In genomic region chrX:4449514-4449913, dm6 we compare ENCODE assay signal across 4 fruit fly cellular contexts.
TF ChIP-seq lines count a peak whose summit lies in the region.

No protein-coding gene starts in this region.

- no peak for TF ChIP-seq CTCF in whole organism, embryonic (GFP tag; optimal IDR thresholded peaks at IDR 0.05; lab: Kevin White, UChicago)

TF ChIP-seq in whole organism, embryonic, 481 proteins besides CTCF, POLR2A, EP300 and RAD21:
- TF ChIP-seq corto (GFP tag; optimal IDR thresholded peaks at IDR 0.05; lab: Kevin White, UChicago) (peak; percentile 58), dmrt11E (tag; optimal IDR thresholded peaks at IDR 0.05; lab: Kevin White, UChicago) (peak; percentile 28), CG12155 (GFP tag; optimal IDR thresholded peaks at IDR 0.05; lab: Kevin White, UChicago) (no peak), Opbp (GFP tag; IDR thresholded peaks at IDR 0.05; lab: Robert Waterston, UW; ENCODE audit: partially characterized antibody) (no peak), CG2199 (GFP tag; IDR thresholded peaks at IDR 0.05; lab: Robert Waterston, UW) (no peak), gsb (GFP tag; IDR thresholded peaks at IDR 0.05; lab: Robert Waterston, UW) (no peak), sens (GFP tag; lab: Kevin White, UChicago) (peak; percentile 67), lola (GFP tag; optimal IDR thresholded peaks at IDR 0.05; lab: Kevin White, UChicago) (peak in 1 of 3 experiments; percentile 0), vfl (GFP tag; optimal IDR thresholded peaks at IDR 0.05; lab: Kevin White, UChicago) (no peak), onecut (GFP tag; IDR thresholded peaks at IDR 0.05; lab: Robert Waterston, UW) (no peak), CG4424 (GFP tag; optimal IDR thresholded peaks at IDR 0.05; lab: Kevin White, UChicago) (no peak), crc (GFP tag; optimal IDR thresholded peaks at IDR 0.05; lab: Kevin White, UChicago) (no peak), Drgx (GFP tag; IDR thresholded peaks at IDR 0.05; lab: Robert Waterston, UW) (0 out of 2 replicates have a peak, but pooled peaks have one; percentile 35), CG7745 (tag; optimal IDR thresholded peaks at IDR 0.05; lab: Kevin White, UChicago) (no peak), gem (tag; optimal IDR thresholded peaks at IDR 0.05; lab: Kevin White, UChicago) (peak; percentile 18), CG8478 (optimal IDR thresholded peaks at IDR 0.05; lab: Kevin White, UChicago) (no peak), lbe (GFP tag; optimal IDR thresholded peaks at IDR 0.05; lab: Kevin White, UChicago) (peak; percentile 81), CG12769 (tag; optimal IDR thresholded peaks at IDR 0.05; lab: Kevin White, UChicago) (no peak), nom (GFP tag; optimal IDR thresholded peaks at IDR 0.05; lab: Kevin White, UChicago) (peak; percentile 21), Ets65A (GFP tag; lab: Kevin White, UChicago) (peak; percentile 23)
TF ChIP-seq in whole organism, embryonic: peak in this region for 9.

TF ChIP-seq in whole organism, prepupa, 60 proteins besides CTCF, POLR2A, EP300 and RAD21 (continues in another document):
- TF ChIP-seq svp (GFP tag; lab: Kevin White, UChicago) (peak; percentile 91), ss (GFP tag; optimal IDR thresholded peaks at IDR 0.05; lab: Kevin White, UChicago) (peak; percentile 2 to 66), CG15336 (GFP tag; IDR thresholded peaks at IDR 0.05; lab: Robert Waterston, UW) (peak; percentile 49), lz (GFP tag; optimal IDR thresholded peaks at IDR 0.05; lab: Kevin White, UChicago) (peak; percentile 82), CG11294 (GFP tag; IDR thresholded peaks at IDR 0.05; lab: Robert Waterston, UW) (no peak), CG6808 (GFP tag; optimal IDR thresholded peaks at IDR 0.05; lab: Kevin White, UChicago) (peak; percentile 45), Ets96B (tag; optimal IDR thresholded peaks at IDR 0.05; lab: Kevin White, UChicago) (peak; percentile 69), CG1621 (tag; optimal IDR thresholded peaks at IDR 0.05; lab: Kevin White, UChicago) (peak; percentile 30), CG8319 (GFP tag; optimal IDR thresholded peaks at IDR 0.05; lab: Kevin White, UChicago) (peak; percentile 53), pdm3 (GFP tag; optimal IDR thresholded peaks at IDR 0.05; lab: Kevin White, UChicago) (peak; percentile 77), CG4318 (GFP tag; optimal IDR thresholded peaks at IDR 0.05; lab: Kevin White, UChicago) (peak; percentile 6), Sox15 (GFP tag; optimal IDR thresholded peaks at IDR 0.05; lab: Kevin White, UChicago) (peak; percentile 60), CG6854 (GFP tag; optimal IDR thresholded peaks at IDR 0.05; lab: Kevin White, UChicago) (peak; percentile 13), Lpt (GFP tag; optimal IDR thresholded peaks at IDR 0.05; lab: Kevin White, UChicago) (peak; percentile 49), Blimp-1 (GFP tag; optimal IDR thresholded peaks at IDR 0.05; lab: Kevin White, UChicago) (peak; percentile 49), CG11762 (GFP tag; optimal IDR thresholded peaks at IDR 0.05; lab: Kevin White, UChicago; ENCODE audit: insufficient read depth) (peak; percentile 60), dsx (GFP tag; optimal IDR thresholded peaks at IDR 0.05; lab: Kevin White, UChicago; ENCODE audit: poor library complexity, severe bottlenecking) (peak; percentile 57), Smox (GFP tag; optimal IDR thresholded peaks at IDR 0.05; lab: Kevin White, UChicago) (peak; percentile 84), salr (GFP tag; optimal IDR thresholded peaks at IDR 0.05; lab: Kevin White, UChicago) (peak in 1 of 2 experiments; percentile 43), CG7368 (GFP tag; optimal IDR thresholded peaks at IDR 0.05; lab: Kevin White, UChicago) (peak; percentile 41), OdsH (GFP tag; optimal IDR thresholded peaks at IDR 0.05; lab: Kevin White, UChicago) (peak; percentile 79), cyc (GFP tag; optimal IDR thresholded peaks at IDR 0.05; lab: Kevin White, UChicago) (peak; percentile 81), esn (GFP tag; optimal IDR thresholded peaks at IDR 0.05; lab: Kevin White, UChicago) (peak; percentile 87), acj6 (GFP tag; optimal IDR thresholded peaks at IDR 0.05; lab: Kevin White, UChicago) (peak; percentile 79)

TF ChIP-seq in whole organism, pupa, 21 proteins besides CTCF, POLR2A, EP300 and RAD21:
- peak; percentile 53 for TF ChIP-seq CG34367 (tag; optimal IDR thresholded peaks at IDR 0.05; lab: Kevin White, UChicago)
- TF ChIP-seq CG8159 (tag; optimal IDR thresholded peaks at IDR 0.05; lab: Kevin White, UChicago): peak; percentile 74
- no peak for TF ChIP-seq CG10348 (GFP tag; IDR thresholded peaks at IDR 0.05; lab: Robert Waterston, UW)
- TF ChIP-seq Pif1A (GFP tag; optimal IDR thresholded peaks at IDR 0.05; lab: Kevin White, UChicago): peak; percentile 74
- peak; percentile 69 for TF ChIP-seq CG17806 (tag; optimal IDR thresholded peaks at IDR 0.05; lab: Kevin White, UChicago)
- peak; percentile 77 for TF ChIP-seq Snoo (tag; optimal IDR thresholded peaks at IDR 0.05; lab: Kevin White, UChicago)
- TF ChIP-seq CG4496 (GFP tag; IDR thresholded peaks at IDR 0.05; lab: Robert Waterston, UW): peak; percentile 65; the same call in 2 of the 3 replicates
- no peak for TF ChIP-seq D1 (tag; optimal IDR thresholded peaks at IDR 0.05; lab: Kevin White, UChicago)
- peak; percentile 52 for TF ChIP-seq Ets98B (GFP tag; IDR thresholded peaks at IDR 0.05; lab: Robert Waterston, UW)
- TF ChIP-seq fd96Ca (GFP tag; IDR thresholded peaks at IDR 0.05; lab: Robert Waterston, UW): peak; percentile 55; the same call in 1 of the 3 replicates
- TF ChIP-seq CG32121 (GFP tag; IDR thresholded peaks at IDR 0.05; lab: Robert Waterston, UW): no peak
- peak; percentile 74 for TF ChIP-seq Pif1B (GFP tag; optimal IDR thresholded peaks at IDR 0.05; lab: Kevin White, UChicago)
- TF ChIP-seq CG12605 (GFP tag; IDR thresholded peaks at IDR 0.05; lab: Robert Waterston, UW): no peak
- TF ChIP-seq CG14655 (GFP tag; optimal IDR thresholded peaks at IDR 0.05; lab: Kevin White, UChicago): peak; percentile 61
- TF ChIP-seq CG13204 (GFP tag; optimal IDR thresholded peaks at IDR 0.05; lab: Kevin White, UChicago): no peak
- TF ChIP-seq CG15710 (tag; optimal IDR thresholded peaks at IDR 0.05; lab: Kevin White, UChicago): peak; percentile 69
- peak; percentile 64 for TF ChIP-seq CG9948 (tag; optimal IDR thresholded peaks at IDR 0.05; lab: Kevin White, UChicago)
- TF ChIP-seq CG8301 (tag; optimal IDR thresholded peaks at IDR 0.05; lab: Kevin White, UChicago): peak; percentile 55
- no peak for TF ChIP-seq EcR (GFP tag; optimal IDR thresholded peaks at IDR 0.05; lab: Kevin White, UChicago)
- peak; percentile 22 for TF ChIP-seq gl (tag; optimal IDR thresholded peaks at IDR 0.05; lab: Kevin White, UChicago)
- no peak for TF ChIP-seq rn (GFP tag; IDR thresholded peaks at IDR 0.05; lab: Robert Waterston, UW)

TF ChIP-seq in whole organism, wandering third instar larva, 38 proteins besides CTCF, POLR2A, EP300 and RAD21 (continues in another document):
- TF ChIP-seq Rel (GFP tag; optimal IDR thresholded peaks at IDR 0.05; lab: Kevin White, UChicago) (peak; percentile 47), Rel (tag; optimal IDR thresholded peaks at IDR 0.05; lab: Kevin White, UChicago) (no peak), dsf (GFP tag; optimal IDR thresholded peaks at IDR 0.05; lab: Kevin White, UChicago; ENCODE audit: borderline replicate concordance) (no peak), sage (GFP tag; optimal IDR thresholded peaks at IDR 0.05; lab: Kevin White, UChicago) (peak; percentile 51), h (GFP tag; optimal IDR thresholded peaks at IDR 0.05; lab: Kevin White, UChicago) (peak; percentile 86), rgr (GFP tag; optimal IDR thresholded peaks at IDR 0.05; lab: Kevin White, UChicago) (peak; percentile 79), dmrt93B (GFP tag; optimal IDR thresholded peaks at IDR 0.05; lab: Kevin White, UChicago) (peak; percentile 64), fru (GFP tag; optimal IDR thresholded peaks at IDR 0.05; lab: Kevin White, UChicago) (peak; percentile 86), Myc (optimal IDR thresholded peaks at IDR 0.05; lab: Kevin White, UChicago) (no peak), woc (GFP tag; optimal IDR thresholded peaks at IDR 0.05; lab: Kevin White, UChicago) (peak; percentile 75), foxo (GFP tag; optimal IDR thresholded peaks at IDR 0.05; lab: Kevin White, UChicago) (peak in 1 of 2 experiments; percentile 85), br (GFP tag; optimal IDR thresholded peaks at IDR 0.05; lab: Kevin White, UChicago) (peak; percentile 77), Hr83 (GFP tag; optimal IDR thresholded peaks at IDR 0.05; lab: Kevin White, UChicago; ENCODE audit: poor library complexity, severe bottlenecking) (no peak), dl (GFP tag; optimal IDR thresholded peaks at IDR 0.05; lab: Kevin White, UChicago; ENCODE audit: insufficient read depth in 1 of 2, partially characterized antibody in 2 of 2) (no peak), jim (GFP tag; optimal IDR thresholded peaks at IDR 0.05; lab: Kevin White, UChicago) (no peak), Abd-B (GFP tag; optimal IDR thresholded peaks at IDR 0.05; lab: Kevin White, UChicago) (no peak), Vsx2 (GFP tag; optimal IDR thresholded peaks at IDR 0.05; lab: Kevin White, UChicago; ENCODE audit: partially characterized antibody) (no peak), brk (GFP tag; optimal IDR thresholded peaks at IDR 0.05; lab: Kevin White, UChicago) (peak; percentile 78), Dfd (GFP tag; optimal IDR thresholded peaks at IDR 0.05; lab: Kevin White, UChicago) (no peak), pan (optimal IDR thresholded peaks at IDR 0.05; lab: Kevin White, UChicago) (no peak), tai (GFP tag; optimal IDR thresholded peaks at IDR 0.05; lab: Kevin White, UChicago) (peak; percentile 66), GATAd (GFP tag; optimal IDR thresholded peaks at IDR 0.05; lab: Kevin White, UChicago) (no peak), usp (GFP tag; optimal IDR thresholded peaks at IDR 0.05; lab: Kevin White, UChicago) (no peak), sv (GFP tag; optimal IDR thresholded peaks at IDR 0.05; lab: Kevin White, UChicago) (no peak), Jra (GFP tag; optimal IDR thresholded peaks at IDR 0.05; lab: Kevin White, UChicago) (peak; percentile 47), CG9705 (GFP tag; optimal IDR thresholded peaks at IDR 0.05; lab: Kevin White, UChicago) (peak; percentile 44), Mio (GFP tag; optimal IDR thresholded peaks at IDR 0.05; lab: Kevin White, UChicago) (no peak), lola (GFP tag; optimal IDR thresholded peaks at IDR 0.05; lab: Kevin White, UChicago) (no peak), Sp1 (GFP tag; optimal IDR thresholded peaks at IDR 0.05; lab: Kevin White, UChicago) (peak; percentile 80), CG32264 (GFP tag; optimal IDR thresholded peaks at IDR 0.05; lab: Kevin White, UChicago) (peak; percentile 22), psq (GFP tag; optimal IDR thresholded peaks at IDR 0.05; lab: Kevin White, UChicago) (peak; percentile 52), N (GFP tag; optimal IDR thresholded peaks at IDR 0.05; lab: Kevin White, UChicago) (no peak), HLH106 (tag; optimal IDR thresholded peaks at IDR 0.05; lab: Kevin White, UChicago) (peak; percentile 81), Hr78 (GFP tag; optimal IDR thresholded peaks at IDR 0.05; lab: Kevin White, UChicago) (no peak)

Comparison
In these comparisons a context has a peak if more than half of its experiments do, and no peak if none do; other contexts are left out.
1. Of the 7 proteins assayed by ChIP-seq in both whole organism, embryonic and whole organism, prepupa: peak only in whole organism, embryonic: none; only in whole organism, prepupa: Blimp-1, CG16779, CG6854, Gug, Hr39, Lpt and 1 more; in both: none; in neither: 0.